Worm (Caenorhabditis elegans): ENCODE results near the gene F20G2.2.

The F20G2.2 gene

ce11 chrV:13753481-13753880 lies 2.7 kb downstream of the F20G2.2 start, which contains the start of gene F20G2.1:
Gene F20G2.1, minus strand, starts transcription at chrV:13753581.
- TF ChIP-seq nhr-2 (tag; optimal IDR thresholded peaks at IDR 0.05) (no peak), sem-2 (GFP tag; optimal IDR thresholded peaks at IDR 0.05) (no peak), ham-2 (GFP tag; optimal IDR thresholded peaks at IDR 0.05) (no peak), mab-5 (tag; optimal IDR thresholded peaks at IDR 0.05) (no peak), blmp-1 (tag; optimal IDR thresholded peaks at IDR 0.05) (no peak), lin-13 (tag; optimal IDR thresholded peaks at IDR 0.05) (no peak), mls-2 (tag; optimal IDR thresholded peaks at IDR 0.05) (no peak), drap-1 (GFP tag; optimal IDR thresholded peaks at IDR 0.05) (no peak), nhr-12 (tag; optimal IDR thresholded peaks at IDR 0.05) (no peak), flh-1 (GFP tag; optimal IDR thresholded peaks at IDR 0.05) (no peak), pha-4 (tag; optimal IDR thresholded peaks at IDR 0.05) (no peak), ces-1 (GFP tag; optimal IDR thresholded peaks at IDR 0.05) (no peak), lsy-2 (tag; optimal IDR thresholded peaks at IDR 0.05) (no peak), unc-120 (tag; optimal IDR thresholded peaks at IDR 0.05; ENCODE audit: poor library complexity, severe bottlenecking) (no peak), hlh-1 (tag; optimal IDR thresholded peaks at IDR 0.05) (no peak), M03D4.4 (tag; optimal IDR thresholded peaks at IDR 0.05) (no peak)

ce11 chrV:13751811-13752210 lies 4.4 kb downstream of the F20G2.2 start, which contains the start of gene cld-9:
Gene cld-9, minus strand, starts transcription at chrV:13751891.
- TF ChIP-seq lin-32 (GFP tag; optimal IDR thresholded peaks at IDR 0.05), result no peak
- TF ChIP-seq unc-39 (tag; optimal IDR thresholded peaks at IDR 0.05), result no peak
- no peak for TF ChIP-seq mep-1 (tag; optimal IDR thresholded peaks at IDR 0.05)
- TF ChIP-seq drap-1 (GFP tag; optimal IDR thresholded peaks at IDR 0.05), result no peak
- TF ChIP-seq nhr-76 (tag; optimal IDR thresholded peaks at IDR 0.05), result no peak
- TF ChIP-seq lin-13 (tag; optimal IDR thresholded peaks at IDR 0.05), result no peak
- no peak for TF ChIP-seq unc-120 (tag; optimal IDR thresholded peaks at IDR 0.05; ENCODE audit: poor library complexity, severe bottlenecking)
- no peak for TF ChIP-seq mab-5 (tag; optimal IDR thresholded peaks at IDR 0.05)
- no peak for TF ChIP-seq ceh-39 (tag; optimal IDR thresholded peaks at IDR 0.05)
- TF ChIP-seq mls-2 (tag; optimal IDR thresholded peaks at IDR 0.05), result no peak
- TF ChIP-seq ceh-43 (GFP tag; optimal IDR thresholded peaks at IDR 0.05), result no peak
- no peak for TF ChIP-seq ztf-11 (tag; optimal IDR thresholded peaks at IDR 0.05)
- TF ChIP-seq hlh-1 (tag; optimal IDR thresholded peaks at IDR 0.05), result no peak
- no peak for TF ChIP-seq nhr-12 (tag; optimal IDR thresholded peaks at IDR 0.05)
- no peak for TF ChIP-seq ham-2 (GFP tag; optimal IDR thresholded peaks at IDR 0.05)
- no peak for TF ChIP-seq snpc-4 (tag; optimal IDR thresholded peaks at IDR 0.05)
- no peak for TF ChIP-seq cnd-1 (tag; optimal IDR thresholded peaks at IDR 0.05)
- TF ChIP-seq blmp-1 (tag; optimal IDR thresholded peaks at IDR 0.05), result no peak
- TF ChIP-seq elt-3 (tag; optimal IDR thresholded peaks at IDR 0.05), result no peak

ce11 chrV:13748658-13749057 lies 7.6 kb downstream of the F20G2.2 start, which contains the start of gene F35E12.10:
Gene F35E12.10, minus strand, starts transcription at chrV:13748758.
- TF ChIP-seq bed-3 (GFP tag; optimal IDR thresholded peaks at IDR 0.05), result no peak
- TF ChIP-seq nhr-76 (tag; optimal IDR thresholded peaks at IDR 0.05), result no peak

- TF ChIP-seq bed-3 (GFP tag; optimal IDR thresholded peaks at IDR 0.05), result no peak
- no peak for TF ChIP-seq nhr-12 (tag; optimal IDR thresholded peaks at IDR 0.05)
- no peak for TF ChIP-seq elt-1 (tag; optimal IDR thresholded peaks at IDR 0.05; ENCODE audit: borderline replicate concordance, insufficient read depth)
- no peak for TF ChIP-seq ceh-83 (GFP tag; optimal IDR thresholded peaks at IDR 0.05)
- TF ChIP-seq flh-1 (GFP tag; optimal IDR thresholded peaks at IDR 0.05), result no peak
- TF ChIP-seq mls-2 (tag; optimal IDR thresholded peaks at IDR 0.05), result no peak
- no peak for TF ChIP-seq nhr-28 (tag; optimal IDR thresholded peaks at IDR 0.05)
- TF ChIP-seq snpc-4 (tag; optimal IDR thresholded peaks at IDR 0.05), result no peak
- no peak for TF ChIP-seq M03D4.4 (tag; optimal IDR thresholded peaks at IDR 0.05)
- no peak for TF ChIP-seq hlh-1 (tag; optimal IDR thresholded peaks at IDR 0.05)
- no peak for TF ChIP-seq zip-8 (tag; optimal IDR thresholded peaks at IDR 0.05)
- no peak for TF ChIP-seq ceh-43 (GFP tag; optimal IDR thresholded peaks at IDR 0.05)
- no peak for TF ChIP-seq elt-3 (tag; optimal IDR thresholded peaks at IDR 0.05)
- no peak for TF ChIP-seq ztf-11 (tag; optimal IDR thresholded peaks at IDR 0.05)
- TF ChIP-seq cnd-1 (tag; optimal IDR thresholded peaks at IDR 0.05), result no peak
- TF ChIP-seq ceh-39 (tag; optimal IDR thresholded peaks at IDR 0.05), result no peak
These were observed 11.3 kb downstream of the F20G2.2 start, which contains the start of gene F35E12.9 for ce11 chrV:13744901-13745300. Gene F35E12.9, minus strand, starts transcription at chrV:13745127.

ce11 chrV:13739901-13740300 lies 16.3 kb downstream of the F20G2.2 start:
- TF ChIP-seq mab-5 (tag; optimal IDR thresholded peaks at IDR 0.05) (no peak), zip-8 (tag; optimal IDR thresholded peaks at IDR 0.05) (no peak), sem-2 (GFP tag; optimal IDR thresholded peaks at IDR 0.05) (no peak), snpc-4 (tag; optimal IDR thresholded peaks at IDR 0.05) (no peak), mls-2 (tag; optimal IDR thresholded peaks at IDR 0.05) (no peak), nhr-2 (tag; optimal IDR thresholded peaks at IDR 0.05) (no peak), ceh-43 (GFP tag; optimal IDR thresholded peaks at IDR 0.05) (no peak)
